Worm (Caenorhabditis elegans) whole organism, young adult: Measurements from ENCODE around the gene Y116F11B.7.

Experiments
- B0261.1 ChIP-seq: sonication (generic microtip); optimal IDR thresholded peaks from 2 replicates; lab custom pipeline; 2016; ENCODE audit warnings: mild to moderate bottlenecking, missing genetic modification characterization, moderate library complexity, missing compliant biosample characterization
- D2030.7 ChIP-seq: fragments of 200-800 bp; sonication (Bioruptor generic); IDR thresholded peaks from 2 replicates; pipeline ENCODE4 v1.3.6; 2022; ENCODE audit warnings: missing genetic modification reagents, missing genetic modification characterization, missing compliant biosample characterization
- F10E7.11 ChIP-seq: sonication (generic microtip); optimal IDR thresholded peaks from 2 replicates; lab custom pipeline; 2017; ENCODE audit warnings: mild to moderate bottlenecking, missing genetic modification characterization, moderate library complexity, missing compliant biosample characterization
- F22D6.2 ChIP-seq: sonication (generic microtip); optimal IDR thresholded peaks from 2 replicates; lab custom pipeline; 2016; ENCODE audit warnings: mild to moderate bottlenecking, missing genetic modification characterization, missing compliant biosample characterization
- F33H1.4 ChIP-seq: fragments of 200-800 bp; sonication (Bioruptor generic); IDR thresholded peaks from 2 replicates; pipeline ENCODE4 v1.3.6; 2022; ENCODE audit warnings: missing genetic modification reagents, missing genetic modification characterization, missing compliant biosample characterization
- F57A8.1 ChIP-seq: fragments of 200-800 bp; sonication (Bioruptor generic); optimal IDR thresholded peaks from 2 replicates; lab custom pipeline; 2018; ENCODE audit warnings: mild to moderate bottlenecking, missing genetic modification characterization, moderate library complexity, missing compliant biosample characterization
- T26A5.8 ChIP-seq: sonication (generic microtip); optimal IDR thresholded peaks from 2 replicates; lab custom pipeline; 2016; ENCODE audit warnings: missing genetic modification characterization, missing compliant biosample characterization
- ama-1 ChIP-seq, 3 experiments: fragments of 150-350 bp in 1 of 3; sonication (generic microtip) in 2 of 3; optimal IDR thresholded peaks; 2 replicates each; lab custom pipeline; 2014 to 2018; ENCODE audit warnings: missing biosample characterization in 2 of 3, missing genetic modification characterization in 2 of 3, missing genetic modification reagents in 2 of 3
- aptf-2 ChIP-seq: fragments of 200-800 bp; sonication (Bioruptor generic); conservative IDR thresholded peaks from 2 replicates; pipeline ENCODE4 v1.3.6; 2022; ENCODE audit warnings: missing genetic modification reagents, missing genetic modification characterization, missing compliant biosample characterization
- bed-1 ChIP-seq: fragments of 200-800 bp; sonication (Bioruptor generic); IDR thresholded peaks from 2 replicates; pipeline ENCODE4 v1.3.6; 2022; ENCODE audit warnings: missing genetic modification reagents, missing genetic modification characterization, missing compliant biosample characterization
- ceh-58 ChIP-seq: fragments of 200-800 bp; sonication (Bioruptor generic); IDR thresholded peaks from 2 replicates; pipeline ENCODE4 v1.3.6; 2022; ENCODE audit warnings: missing genetic modification characterization, missing compliant biosample characterization
- ceh-79 ChIP-seq: sonication (generic microtip); optimal IDR thresholded peaks from 2 replicates; lab custom pipeline; 2017; ENCODE audit warnings: mild to moderate bottlenecking, missing genetic modification characterization, missing compliant biosample characterization
- chd-7 ChIP-seq: sonication (generic microtip); optimal IDR thresholded peaks from 2 replicates; lab custom pipeline; 2016; ENCODE audit warnings: mild to moderate bottlenecking, missing genetic modification characterization, moderate library complexity, missing compliant biosample characterization
- die-1 ChIP-seq: sonication (generic microtip); optimal IDR thresholded peaks from 2 replicates; lab custom pipeline; 2016; ENCODE audit warnings: missing genotype, mild to moderate bottlenecking, missing genetic modification characterization, missing compliant biosample characterization
- dox-1 ChIP-seq: fragments of 200-800 bp; sonication (Bioruptor generic); IDR thresholded peaks from 2 replicates; pipeline ENCODE4 v1.3.6; 2022; ENCODE audit warnings: missing genetic modification reagents, missing genetic modification characterization, missing compliant biosample characterization
- dpff-1 ChIP-seq: sonication (generic microtip); optimal IDR thresholded peaks from 2 replicates; lab custom pipeline; 2017; ENCODE audit warnings: mild to moderate bottlenecking, missing genetic modification characterization, missing compliant biosample characterization
- efl-1 ChIP-seq: fragments of 150-350 bp; optimal IDR thresholded peaks from 2 replicates; lab custom pipeline; 2014; ENCODE audit warnings: missing biosample characterization, missing genetic modification reagents, missing genetic modification characterization
- egl-18 ChIP-seq: fragments of 200-800 bp; sonication (Bioruptor generic); IDR thresholded peaks from 2 replicates; pipeline ENCODE4 v1.3.6; 2022; ENCODE audit warnings: missing genetic modification reagents, missing genetic modification characterization, missing compliant biosample characterization
- egl-44 ChIP-seq: fragments of 200-800 bp; sonication (Bioruptor generic); IDR thresholded peaks from 2 replicates; pipeline ENCODE4 v1.3.6; 2022; ENCODE audit warnings: missing genetic modification reagents, missing genetic modification characterization, missing compliant biosample characterization
- egrh-3 ChIP-seq: fragments of 200-800 bp; sonication (Bioruptor generic); IDR thresholded peaks from 2 replicates; pipeline ENCODE4 v1.3.6; 2022; ENCODE audit warnings: missing genetic modification reagents, missing genetic modification characterization, missing compliant biosample characterization
- fkh-3 ChIP-seq: sonication (generic microtip); optimal IDR thresholded peaks from 2 replicates; lab custom pipeline; 2016; ENCODE audit warnings: mild to moderate bottlenecking, missing genetic modification characterization, missing compliant biosample characterization
- gei-17 ChIP-seq: fragments of 200-800 bp; sonication (Bioruptor generic); optimal IDR thresholded peaks from 2 replicates; lab custom pipeline; 2018; ENCODE audit warnings: mild to moderate bottlenecking, missing genetic modification characterization, missing compliant biosample characterization
- hmg-1.2 ChIP-seq: fragments of 200-800 bp; sonication (Bioruptor generic); IDR thresholded peaks from 2 replicates; pipeline ENCODE4 v1.3.6; 2022; ENCODE audit warnings: missing genetic modification reagents, missing genetic modification characterization, missing compliant biosample characterization
- hmg-20 ChIP-seq: fragments of 200-800 bp; sonication (Bioruptor generic); IDR thresholded peaks from 2 replicates; pipeline ENCODE4 v1.3.6; 2022; ENCODE audit warnings: missing genetic modification reagents, missing genetic modification characterization, missing compliant biosample characterization
- lag-1 ChIP-seq: fragments of 200-800 bp; sonication (Bioruptor generic); IDR thresholded peaks from 2 replicates; pipeline ENCODE4 v1.3.6; 2022; ENCODE audit warnings: missing genetic modification reagents, missing genetic modification characterization, missing compliant biosample characterization
- lsl-1 ChIP-seq: fragments of 200-800 bp; sonication (Bioruptor generic); optimal IDR thresholded peaks from 2 replicates; lab custom pipeline; 2018; ENCODE audit warnings: mild to moderate bottlenecking, missing genetic modification characterization, moderate library complexity, missing compliant biosample characterization
- madf-10 ChIP-seq: sonication (generic microtip); optimal IDR thresholded peaks from 2 replicates; lab custom pipeline; 2016; ENCODE audit warnings: mild to moderate bottlenecking, missing genetic modification characterization, missing compliant biosample characterization
- mcd-1 ChIP-seq: fragments of 200-800 bp; sonication (Bioruptor generic); IDR thresholded peaks from 2 replicates; pipeline ENCODE4 v1.3.6; 2022; ENCODE audit warnings: missing genetic modification reagents, missing genetic modification characterization, missing compliant biosample characterization
- mes-4 ChIP-seq: sonication (generic microtip); optimal IDR thresholded peaks from 2 replicates; lab custom pipeline; 2016; ENCODE audit warnings: missing genotype, missing genetic modification characterization, missing compliant biosample characterization
- mxl-1 ChIP-seq: sonication (generic microtip); optimal IDR thresholded peaks from 2 replicates; lab custom pipeline; 2016; ENCODE audit warnings: missing genetic modification characterization, missing compliant biosample characterization
- nfya-2 ChIP-seq: fragments of 200-800 bp; sonication (Bioruptor generic); IDR thresholded peaks from 2 replicates; pipeline ENCODE4 v1.3.6; 2022; ENCODE audit warnings: missing genetic modification reagents, missing genetic modification characterization, missing compliant biosample characterization
- nhr-120 ChIP-seq: fragments of 200-800 bp; sonication (Bioruptor generic); IDR thresholded peaks from 2 replicates; pipeline ENCODE4 v1.3.6; 2022; ENCODE audit warnings: missing genetic modification characterization, missing compliant biosample characterization
- nhr-27 ChIP-seq: fragments of 200-800 bp; sonication (Bioruptor generic); optimal IDR thresholded peaks from 2 replicates; lab custom pipeline; 2018; ENCODE audit warnings: mild to moderate bottlenecking, missing genetic modification characterization, moderate library complexity, missing compliant biosample characterization
- nhr-80 ChIP-seq: sonication (generic microtip); optimal IDR thresholded peaks from 2 replicates; lab custom pipeline; 2016; ENCODE audit warnings: missing genetic modification characterization, missing compliant biosample characterization
- pbrm-1 ChIP-seq: fragments of 200-800 bp; sonication (Bioruptor generic); IDR thresholded peaks from 2 replicates; pipeline ENCODE4 v1.3.6; 2022; ENCODE audit warnings: missing genetic modification reagents, missing genetic modification characterization, missing compliant biosample characterization
- rpc-1 ChIP-seq, 2 experiments: fragments of 150-350 bp in 1 of 2; sonication (generic microtip) in 1 of 2; optimal IDR thresholded peaks; 2 replicates each; lab custom pipeline; 2014 to 2018; ENCODE audit warnings: missing biosample characterization in 1 of 2, missing genetic modification characterization in 1 of 2, missing genetic modification reagents in 1 of 2, missing genotype in 1 of 2
- somi-1 ChIP-seq: fragments of 200-800 bp; sonication (Bioruptor generic); optimal IDR thresholded peaks from 2 replicates; lab custom pipeline; 2018; ENCODE audit warnings: mild to moderate bottlenecking, missing genetic modification characterization, missing compliant biosample characterization
- sptf-2 ChIP-seq: fragments of 200-800 bp; sonication (Bioruptor generic); optimal IDR thresholded peaks from 2 replicates; lab custom pipeline; 2018; ENCODE audit warnings: mild to moderate bottlenecking, missing genetic modification characterization, missing compliant biosample characterization
- ztf-18 ChIP-seq: sonication (generic microtip); optimal IDR thresholded peaks from 2 replicates; lab custom pipeline; 2016; ENCODE audit warnings: missing genotype, mild to moderate bottlenecking, missing genetic modification characterization, missing compliant biosample characterization
- ztf-26 ChIP-seq: sonication (generic microtip); optimal IDR thresholded peaks from 2 replicates; lab custom pipeline; 2017; ENCODE audit warnings: missing genetic modification characterization, missing compliant biosample characterization
- ztf-28 ChIP-seq: fragments of 200-800 bp; sonication (Bioruptor generic); IDR thresholded peaks from 2 replicates; pipeline ENCODE4 v1.3.6; 2022; ENCODE audit warnings: missing genetic modification reagents, missing genetic modification characterization, missing compliant biosample characterization

The Y116F11B.7 gene

DNA sequence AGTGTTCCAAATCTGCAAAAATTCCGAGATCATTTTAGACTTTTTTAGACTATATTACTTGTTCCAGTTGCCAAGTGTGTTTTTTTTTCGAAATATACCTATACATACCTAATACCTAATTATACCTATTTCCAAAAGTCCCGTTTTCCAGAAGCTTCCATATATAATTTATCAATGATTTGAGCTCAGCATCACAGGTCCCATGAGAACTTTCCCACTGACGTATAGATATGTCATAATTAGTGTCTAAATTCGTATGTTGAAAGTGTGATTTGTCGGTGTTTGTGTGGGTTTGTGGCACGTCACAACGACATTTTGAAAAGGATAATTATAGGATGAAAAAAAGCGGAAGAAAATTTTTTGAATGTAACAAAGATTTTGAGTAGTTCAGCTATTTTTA, 42.6 kb upstream of the Y116F11B.7 start:
- TF ChIP-seq aptf-2 (GFP tag; lab: Robert Waterston, UW) = no peak
- TF ChIP-seq mes-4 (tag; lab: Kevin White, UChicago) = no peak
- TF ChIP-seq F57A8.1 = no peak
- no peak for TF ChIP-seq F22D6.2 (tag; lab: Kevin White, UChicago)
- no peak for TF ChIP-seq somi-1
- no peak for TF ChIP-seq dpff-1 (tag; lab: Kevin White, UChicago)
- TF ChIP-seq F33H1.4 (GFP tag; lab: Robert Waterston, UW) = no peak
- no peak for TF ChIP-seq nhr-120
- TF ChIP-seq B0261.1 (tag; lab: Kevin White, UChicago) = no peak
- TF ChIP-seq ceh-58 (GFP tag; lab: Robert Waterston, UW) = no peak
- no peak for TF ChIP-seq egl-44 (GFP tag; lab: Robert Waterston, UW)
- TF ChIP-seq, all 124 proteins: peak for 0

DNA sequence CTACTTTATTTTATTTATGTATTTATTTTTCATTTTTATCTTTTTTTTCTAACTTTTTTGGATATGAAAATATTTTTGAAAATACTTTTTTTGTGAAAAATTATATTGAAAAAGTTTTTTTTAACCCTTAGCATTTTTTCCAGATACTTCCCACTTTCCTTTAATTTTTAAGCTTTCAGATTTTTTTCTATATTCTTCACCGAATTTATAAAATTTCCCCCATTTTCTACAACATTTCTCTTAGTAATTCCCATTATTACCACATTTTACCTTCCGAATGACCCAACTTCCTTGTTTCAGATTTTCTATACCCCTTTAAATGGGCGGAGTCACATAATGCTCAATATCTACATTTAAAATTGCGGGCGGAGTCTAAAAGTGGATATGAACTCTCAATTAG, 33.3 kb upstream of the Y116F11B.7 start, which contains the start of gene daf-28:
Gene daf-28 (plus strand): TSS at position 301 of the 400 bp plus-strand sequence.
- no peak for TF ChIP-seq dox-1 (GFP tag; lab: Robert Waterston, UW)
- no peak for TF ChIP-seq pbrm-1 (GFP tag; lab: Robert Waterston, UW)
- TF ChIP-seq gei-17 (GFP tag; lab: Kevin White, UChicago) = no peak
- no peak for TF ChIP-seq D2030.7
- TF ChIP-seq lag-1 (GFP tag; lab: Robert Waterston, UW) = no peak
- TF ChIP-seq nhr-27 (tag; lab: Kevin White, UChicago) = no peak
- TF ChIP-seq nhr-80 = no peak
- TF ChIP-seq F22D6.2 (tag; lab: Kevin White, UChicago) = no peak
- TF ChIP-seq mcd-1 (GFP tag; lab: Robert Waterston, UW) = no peak
- TF ChIP-seq egrh-3 (GFP tag; lab: Robert Waterston, UW) = no peak
- TF ChIP-seq fkh-3 (tag; lab: Kevin White, UChicago) = no peak
- no peak for TF ChIP-seq bed-1 (GFP tag; lab: Robert Waterston, UW)
- TF ChIP-seq ceh-58 (GFP tag; lab: Robert Waterston, UW) = no peak
- TF ChIP-seq mxl-1 (tag; lab: Kevin White, UChicago) = no peak
- no peak for TF ChIP-seq nfya-2 (GFP tag; lab: Robert Waterston, UW)

ce11 chrV:19820178-19820577, 27.9 kb upstream of the Y116F11B.7 start:
- TF ChIP-seq ztf-18 (tag; lab: Kevin White, UChicago) (no peak), somi-1 (no peak), ztf-28 (no peak), lsl-1 (GFP tag; lab: Kevin White, UChicago) (no peak), sptf-2 (GFP tag; lab: Kevin White, UChicago) (no peak), die-1 (tag; lab: Kevin White, UChicago) (no peak), nhr-80 (no peak), hmg-1.2 (GFP tag; lab: Robert Waterston, UW) (no peak), hmg-20 (GFP tag; lab: Robert Waterston, UW) (no peak), ceh-79 (tag; lab: Kevin White, UChicago) (no peak), T26A5.8 (no peak), lag-1 (GFP tag; lab: Robert Waterston, UW) (no peak), F10E7.11 (no peak)

ce11 chrV:19822093-19822492, 26.0 kb upstream of the Y116F11B.7 start, which contains the start of gene Y116F11B.17:
Gene Y116F11B.17 (minus strand): TSS chrV:19822193.
- no peak for TF ChIP-seq ama-1 (optimal IDR thresholded peaks at IDR 0.05; lab: Kevin White, UChicago)
- TF ChIP-seq ama-1 (GFP tag; optimal IDR thresholded peaks at IDR 0.05; lab: Kevin White, UChicago) = no peak
- no peak for TF ChIP-seq egl-18 (GFP tag; lab: Robert Waterston, UW)
- TF ChIP-seq madf-10 (tag; lab: Kevin White, UChicago) = no peak
- no peak for TF ChIP-seq bed-1 (GFP tag; lab: Robert Waterston, UW)
- TF ChIP-seq chd-7 (tag; lab: Kevin White, UChicago) = no peak
- TF ChIP-seq rpc-1 (optimal IDR thresholded peaks at IDR 0.05; lab: Kevin White, UChicago) = no peak
- no peak for TF ChIP-seq rpc-1 (tag; optimal IDR thresholded peaks at IDR 0.05; lab: Kevin White, UChicago)
- no peak for TF ChIP-seq F57A8.1
- no peak for TF ChIP-seq ztf-26
- no peak for TF ChIP-seq efl-1 (GFP tag; lab: Kevin White, UChicago)
